Fruit fly (Drosophila melanogaster) whole organism, wandering third instar larva: ENCODE measurements around the gene CG43731.
A peak's percentile ranks its signal among the peaks of the same experiment; 100 is the strongest.

ENCODE experiments used
- Abd-B ChIP-seq: fragments of >200 bp; optimal IDR thresholded peaks from 2 replicates; lab custom pipeline; 2017; ENCODE audit warnings: missing biosample characterization, missing genetic modification characterization
- CG32264 ChIP-seq: fragments of 200-800 bp; sonication (Bioruptor generic); optimal IDR thresholded peaks from 2 replicates; lab custom pipeline; 2016; ENCODE audit warnings: missing biosample characterization, missing genetic modification characterization
- Dfd ChIP-seq: fragments of >200 bp; optimal IDR thresholded peaks from 2 replicates; lab custom pipeline; 2017; ENCODE audit warnings: missing biosample characterization, missing genetic modification characterization
- Dif ChIP-seq: fragments of 200-275, 200-300 bp; sonication (Bioruptor generic); optimal IDR thresholded peaks from 2 replicates; lab custom pipeline; 2018; ENCODE audit warnings: missing biosample characterization, missing genetic modification characterization; ENCODE audit not compliant: partially characterized antibody
- GATAd ChIP-seq: sonication (Bioruptor generic); optimal IDR thresholded peaks from 2 replicates; lab custom pipeline; 2016; ENCODE audit warnings: missing biosample characterization, missing genetic modification characterization
- HLH106 ChIP-seq: fragments of 200-800 bp; optimal IDR thresholded peaks from 3 replicates; lab custom pipeline; 2019; ENCODE audit warnings: missing biosample characterization, mild to moderate bottlenecking, missing genetic modification characterization, moderate library complexity
- Hnf4 ChIP-seq: fragments of 200-800 bp; sonication (Bioruptor generic); optimal IDR thresholded peaks from 2 replicates; lab custom pipeline; 2016; ENCODE audit warnings: missing biosample characterization, mild to moderate bottlenecking, missing genetic modification characterization
- Hr78 ChIP-seq: fragments of >200 bp; optimal IDR thresholded peaks from 2 replicates; lab custom pipeline; 2017; ENCODE audit warnings: missing biosample characterization, missing genetic modification characterization
- Jra ChIP-seq: sonication (Bioruptor generic); optimal IDR thresholded peaks from 2 replicates; lab custom pipeline; 2016; ENCODE audit warnings: missing biosample characterization, missing genetic modification characterization
- Mio ChIP-seq: sonication (Bioruptor generic); optimal IDR thresholded peaks from 2 replicates; lab custom pipeline; 2016; ENCODE audit warnings: missing biosample characterization, missing genetic modification characterization
- N ChIP-seq: fragments of >200 bp; optimal IDR thresholded peaks from 2 replicates; lab custom pipeline; 2018; ENCODE audit warnings: missing biosample characterization, missing external identifiers, missing genetic modification characterization
- OdsH ChIP-seq: fragments of 200-800 bp; sonication (Bioruptor generic); optimal IDR thresholded peaks from 2 replicates; lab custom pipeline; 2016; ENCODE audit warnings: missing biosample characterization, mild to moderate bottlenecking, missing genetic modification characterization
- Rel ChIP-seq, 2 experiments: fragments of 200-800 bp; sonication (Bioruptor generic) in 1 of 2; optimal IDR thresholded peaks; 2 replicates in 1 of 2; 3 replicates in 1 of 2; lab custom pipeline; 2016 to 2019; ENCODE audit warnings: mild to moderate bottlenecking in 2 of 2, missing biosample characterization in 2 of 2, missing genetic modification characterization in 2 of 2, moderate library complexity in 1 of 2
- Sp1 ChIP-seq: fragments of 200-800 bp; sonication (Bioruptor generic); optimal IDR thresholded peaks from 3 replicates; lab custom pipeline; 2019; ENCODE audit warnings: missing biosample characterization, mild to moderate bottlenecking, missing genetic modification characterization, moderate library complexity
- Vsx2 ChIP-seq: fragments of 200-300, 225-300 bp; sonication (Bioruptor generic); optimal IDR thresholded peaks from 2 replicates; lab custom pipeline; 2018; ENCODE audit warnings: missing biosample characterization, missing genetic modification characterization; ENCODE audit not compliant: partially characterized antibody
- br ChIP-seq: fragments of 200-800 bp; sonication (Bioruptor generic); optimal IDR thresholded peaks from 2 replicates; lab custom pipeline; 2016; ENCODE audit warnings: missing biosample characterization, missing genetic modification characterization
- dmrt93B ChIP-seq: fragments of 200-800 bp; sonication (Bioruptor generic); optimal IDR thresholded peaks from 2 replicates; lab custom pipeline; 2018; ENCODE audit warnings: missing biosample characterization, mild to moderate bottlenecking, missing genetic modification characterization
- dsf ChIP-seq: sonication (Bioruptor generic); optimal IDR thresholded peaks from 2 replicates; lab custom pipeline; 2016; ENCODE audit warnings: missing biosample characterization, missing genetic modification characterization, borderline replicate concordance
- ey ChIP-seq: fragments of 200-800 bp; sonication (Bioruptor generic); optimal IDR thresholded peaks from 2 replicates; lab custom pipeline; 2016; ENCODE audit warnings: missing biosample characterization, missing genetic modification characterization
- foxo ChIP-seq, 2 experiments: fragments of 200-800 bp; sonication (Bioruptor generic); optimal IDR thresholded peaks; 2 replicates in 1 of 2; 3 replicates in 1 of 2; lab custom pipeline; 2016 to 2017; ENCODE audit warnings: missing biosample characterization in 2 of 2, missing genetic modification characterization in 2 of 2
- fru ChIP-seq: fragments of 200-800 bp; sonication (Bioruptor generic); optimal IDR thresholded peaks from 3 replicates; lab custom pipeline; 2016; ENCODE audit warnings: missing biosample characterization, mild to moderate bottlenecking, missing genetic modification characterization
- h ChIP-seq: fragments of 200-800 bp; sonication (Bioruptor generic); optimal IDR thresholded peaks from 3 replicates; lab custom pipeline; 2016; ENCODE audit warnings: missing biosample characterization, mild to moderate bottlenecking, missing genetic modification characterization
- lola ChIP-seq: fragments of >200 bp; optimal IDR thresholded peaks from 2 replicates; lab custom pipeline; 2017; ENCODE audit warnings: missing biosample characterization, missing genetic modification characterization
- pan ChIP-seq: fragments of >200 bp; optimal IDR thresholded peaks from 2 replicates; lab custom pipeline; 2017
- rgr ChIP-seq: fragments of 200-800 bp; sonication (Bioruptor generic); optimal IDR thresholded peaks from 3 replicates; lab custom pipeline; 2016; ENCODE audit warnings: missing biosample characterization, mild to moderate bottlenecking, missing genetic modification characterization
- sage ChIP-seq: fragments of 200-800 bp; sonication (Bioruptor generic); optimal IDR thresholded peaks from 2 replicates; lab custom pipeline; 2016; ENCODE audit warnings: missing biosample characterization, mild to moderate bottlenecking, missing genetic modification characterization
- sv ChIP-seq: fragments of 200-800 bp; sonication (Bioruptor generic); optimal IDR thresholded peaks from 3 replicates; lab custom pipeline; 2016; ENCODE audit warnings: missing biosample characterization, missing genetic modification characterization
- woc ChIP-seq: sonication (Bioruptor generic); optimal IDR thresholded peaks from 2 replicates; lab custom pipeline; 2016; ENCODE audit warnings: missing biosample characterization, mild to moderate bottlenecking, missing genetic modification characterization

The CG43731 gene

dm6 chr2L:19083320-19083764, 18.5 kb upstream of the CG43731 start:
- TF ChIP-seq Hnf4 (GFP tag; lab: Kevin White, UChicago) (no peak), Dfd (GFP tag; lab: Kevin White, UChicago) (peak; percentile 60)

DNA sequence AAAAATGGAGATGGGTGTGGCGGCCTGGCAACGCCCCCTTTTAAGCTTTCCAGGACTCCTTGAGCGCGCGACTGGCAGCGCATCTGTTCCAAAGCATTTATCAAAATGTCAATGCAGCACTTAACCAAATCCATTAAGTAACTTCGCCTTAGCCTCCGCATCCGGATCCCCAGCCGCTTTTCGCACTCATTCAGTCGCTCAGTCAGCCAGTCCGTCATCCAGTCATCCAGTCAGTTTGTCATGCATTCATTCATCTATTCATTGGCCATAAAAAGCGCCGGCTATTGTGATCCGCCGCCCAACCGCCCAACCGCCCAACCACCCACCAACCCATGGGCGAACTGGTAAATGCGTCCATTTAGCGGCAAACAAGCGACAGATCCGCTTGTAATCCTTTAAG, 12.9 kb upstream of the CG43731 start:
- TF ChIP-seq foxo (GFP tag; optimal IDR thresholded peaks at IDR 0.05; lab: Kevin White, UChicago) = no peak
- TF ChIP-seq Abd-B (GFP tag; lab: Kevin White, UChicago) = no peak
- no peak for TF ChIP-seq woc
- TF ChIP-seq CG32264 (GFP tag; lab: Kevin White, UChicago) = no peak
- TF ChIP-seq Jra (GFP tag; lab: Kevin White, UChicago) = no peak

DNA sequence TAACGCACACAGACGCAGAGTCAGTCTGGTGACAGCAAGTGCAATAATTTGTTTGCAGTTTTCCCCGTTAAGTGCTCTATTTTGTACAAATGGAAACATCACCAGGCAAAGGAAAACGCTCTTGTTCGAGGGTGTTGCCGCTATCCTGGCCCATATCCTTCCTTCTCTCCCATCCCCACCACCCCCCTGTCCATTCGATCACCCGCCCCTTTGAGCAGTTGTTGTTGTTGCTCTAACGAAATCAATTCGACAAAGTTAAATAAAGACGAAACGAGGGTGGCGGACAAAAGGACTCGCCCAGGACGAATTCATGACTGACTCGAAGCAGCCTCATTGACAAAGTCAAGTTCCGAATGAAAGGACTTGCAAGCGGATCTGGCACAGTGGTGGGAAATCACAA, 12.5 kb upstream of the CG43731 start:
- no peak for TF ChIP-seq lola
- TF ChIP-seq pan (lab: Kevin White, UChicago) = no peak
- no peak for TF ChIP-seq Dfd (GFP tag; lab: Kevin White, UChicago)
- no peak for TF ChIP-seq woc
- TF ChIP-seq br (GFP tag; lab: Kevin White, UChicago) = no peak

DNA sequence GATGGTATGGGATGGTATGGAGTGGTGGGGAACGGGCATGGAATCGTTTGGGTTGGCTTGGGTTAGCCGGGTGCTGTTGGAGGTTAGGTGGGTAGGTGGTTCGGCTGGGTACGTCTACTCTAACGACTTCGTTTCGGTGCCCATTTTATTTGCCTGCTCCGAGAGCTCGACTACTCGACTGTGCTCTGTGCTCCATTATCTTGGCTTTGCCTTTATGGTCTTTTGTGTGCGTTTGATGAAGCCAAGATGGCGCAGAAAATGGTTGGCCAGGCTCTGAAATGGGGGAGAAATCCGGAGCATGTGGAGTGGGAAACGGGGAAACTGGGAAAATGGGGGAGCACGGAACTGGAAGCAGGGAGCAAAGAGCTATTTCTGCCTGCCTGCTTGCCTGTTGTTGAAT, 8.0 kb upstream of the CG43731 start:
- TF ChIP-seq h (GFP tag; lab: Kevin White, UChicago) (no peak), fru (GFP tag; lab: Kevin White, UChicago) (no peak), Rel (GFP tag; optimal IDR thresholded peaks at IDR 0.05; lab: Kevin White, UChicago) (no peak), Rel (tag; optimal IDR thresholded peaks at IDR 0.05; lab: Kevin White, UChicago) (no peak), pan (lab: Kevin White, UChicago) (no peak)

DNA sequence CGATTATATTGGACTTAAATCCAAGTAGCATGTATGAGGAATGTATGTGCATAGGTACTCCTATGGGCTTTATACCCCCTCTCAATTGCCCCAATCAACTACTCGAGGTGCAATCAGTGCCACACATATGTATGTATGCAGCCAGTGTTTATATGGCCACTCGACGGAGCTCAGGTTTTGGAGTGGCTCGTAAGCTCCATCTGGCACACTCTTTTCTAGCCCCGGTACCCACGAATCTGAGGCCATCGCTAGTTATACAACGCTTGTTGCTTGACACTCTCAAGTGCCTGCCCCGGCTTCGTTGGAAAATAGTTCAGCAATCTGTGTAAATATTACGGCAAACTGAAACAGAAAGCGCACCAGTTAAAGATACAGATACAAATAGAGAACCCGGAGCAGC, 5.5 kb upstream of the CG43731 start:
- TF ChIP-seq Dfd (GFP tag; lab: Kevin White, UChicago) (no peak), CG32264 (GFP tag; lab: Kevin White, UChicago) (no peak), sv (no peak), dmrt93B (GFP tag; lab: Kevin White, UChicago) (no peak), pan (lab: Kevin White, UChicago) (no peak)
- TF ChIP-seq, all 38 proteins: peak for 0

- no peak for TF ChIP-seq foxo (GFP tag; optimal IDR thresholded peaks at IDR 0.05; lab: Kevin White, UChicago)
- TF ChIP-seq Vsx2 (GFP tag; lab: Kevin White, UChicago) = no peak
- TF ChIP-seq N = no peak
- TF ChIP-seq GATAd = no peak
- no peak for TF ChIP-seq rgr (GFP tag; lab: Kevin White, UChicago)
- no peak for TF ChIP-seq Hr78 (GFP tag; lab: Kevin White, UChicago)
- no peak for TF ChIP-seq Mio
- no peak for TF ChIP-seq Sp1 (GFP tag; lab: Kevin White, UChicago)
- TF ChIP-seq ey (GFP tag; lab: Kevin White, UChicago) = no peak
- no peak for TF ChIP-seq dsf (GFP tag; lab: Kevin White, UChicago)
- no peak for TF ChIP-seq CG32264 (GFP tag; lab: Kevin White, UChicago)
- no peak for TF ChIP-seq sage (GFP tag; lab: Kevin White, UChicago)
- TF ChIP-seq br (GFP tag; lab: Kevin White, UChicago) = no peak
- no peak for TF ChIP-seq lola
- TF ChIP-seq Dfd (GFP tag; lab: Kevin White, UChicago) = no peak
- TF ChIP-seq Dif = no peak
- no peak for TF ChIP-seq OdsH (GFP tag; lab: Kevin White, UChicago)
- TF ChIP-seq Hnf4 (GFP tag; lab: Kevin White, UChicago) = no peak
- no peak for TF ChIP-seq HLH106 (tag; lab: Kevin White, UChicago)
- TF ChIP-seq, all 38 proteins: peak for 0
Observed at dm6 chr2L:19097374-19097773, 4.5 kb upstream of the CG43731 start.

- TF ChIP-seq lola (no peak), Dif (no peak)
Observed at dm6 chr2L:19098668-19099067, 3.2 kb upstream of the CG43731 start.
